Worm (Caenorhabditis elegans) whole organism, dauer: ENCODE measurements around the gene srd-31.

ENCODE experiments used
- unc-62 ChIP-seq: sonication (generic microtip); optimal IDR thresholded peaks from 2 replicates; lab custom pipeline; 2017; ENCODE audit warnings: missing biosample characterization, missing genetic modification reagents, missing genetic modification characterization

Gene srd-31

DNA sequence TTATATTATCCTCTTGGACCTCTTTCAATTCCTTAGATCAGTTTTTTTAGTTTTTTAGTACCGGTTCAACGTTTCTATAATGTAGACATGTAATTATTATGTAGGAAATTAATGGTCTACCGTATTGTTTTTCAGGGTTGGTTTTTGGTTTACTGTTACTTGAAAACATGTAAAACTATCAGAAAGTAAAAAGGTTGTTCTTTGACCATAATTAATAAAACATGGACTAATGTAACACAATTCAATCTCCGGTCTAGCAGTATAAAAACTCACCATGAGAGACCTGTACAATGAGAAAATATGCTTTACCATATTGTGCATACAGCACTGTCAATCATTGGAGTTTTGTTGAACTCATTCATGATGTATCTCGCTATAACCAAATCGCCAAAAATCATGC, 912 bp upstream of the srd-31 start, which contains the start of gene srd-29:
TSS of gene srd-29 (plus strand) at position 301 of the 400 bp plus-strand sequence.
- no peak for TF ChIP-seq unc-62 (GFP tag; lab: Kevin White, UChicago)

DNA sequence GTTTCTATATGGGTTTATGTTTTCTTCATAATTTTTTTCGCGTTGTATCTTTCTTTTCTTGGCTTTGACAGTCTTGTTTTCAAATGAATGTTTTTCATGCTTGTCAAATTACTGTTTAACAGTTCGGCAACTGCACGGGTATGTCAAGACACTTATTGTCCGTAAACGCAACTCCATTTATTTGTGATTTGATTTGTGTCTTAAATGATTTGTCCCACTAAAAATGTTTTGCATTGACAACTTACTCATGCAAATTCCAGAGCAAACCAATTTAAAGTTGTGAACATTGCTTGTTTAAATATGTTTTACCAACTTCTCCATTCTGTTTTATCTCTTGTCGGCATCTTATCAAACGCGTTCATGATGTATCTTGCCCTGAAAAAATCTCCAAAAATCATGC, 2.8 kb downstream of the srd-31 start, which contains the start of gene srd-25:
TSS of gene srd-25 (plus strand) at position 301 of the 400 bp plus-strand sequence.
- TF ChIP-seq unc-62 (GFP tag; lab: Kevin White, UChicago) = no peak

DNA sequence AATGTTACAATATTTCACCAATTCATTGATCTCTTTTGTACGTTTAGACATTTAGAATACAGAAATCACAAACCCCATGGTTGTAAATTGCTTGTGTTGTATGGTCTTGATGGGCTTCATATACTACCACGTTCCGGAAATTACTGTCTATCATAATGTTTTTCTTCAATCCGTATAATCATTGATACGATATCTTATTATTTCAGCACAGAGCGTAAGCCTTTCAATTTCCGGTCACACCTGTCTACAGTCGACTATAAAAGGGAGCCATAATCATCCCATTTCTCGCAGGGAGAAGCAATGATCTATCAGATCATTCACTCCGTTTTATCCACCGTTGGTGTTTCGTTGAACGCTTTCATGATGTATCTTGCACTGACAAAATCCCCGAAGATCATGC, 5.1 kb downstream of the srd-31 start, which contains the start of gene srd-30:
TSS of gene srd-30 (plus strand) at position 301 of the 400 bp plus-strand sequence.
- TF ChIP-seq unc-62 (GFP tag; lab: Kevin White, UChicago) = no peak

DNA sequence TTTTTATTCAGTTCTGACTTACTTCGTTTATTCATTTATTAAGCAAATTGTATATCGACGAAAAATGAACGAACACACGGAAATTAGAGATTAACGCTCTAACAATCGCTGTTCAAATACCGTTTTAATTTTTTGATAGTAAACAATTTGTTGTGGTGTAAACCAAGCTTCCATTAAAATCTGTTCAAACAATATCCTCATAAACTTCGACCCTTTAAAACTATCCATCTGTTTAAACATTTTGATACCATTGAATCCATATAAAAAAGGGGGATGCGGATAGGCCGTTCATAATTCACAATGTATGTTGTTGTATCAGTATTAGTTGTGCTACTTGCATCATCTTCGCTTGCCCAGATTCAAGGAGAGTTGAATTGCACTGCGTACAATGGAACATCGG, 8.0 kb downstream of the srd-31 start, which contains the start of gene F07C4.6:
TSS of gene F07C4.6 (plus strand) at position 301 of the 400 bp plus-strand sequence.
- TF ChIP-seq unc-62 (GFP tag; lab: Kevin White, UChicago) = no peak

DNA sequence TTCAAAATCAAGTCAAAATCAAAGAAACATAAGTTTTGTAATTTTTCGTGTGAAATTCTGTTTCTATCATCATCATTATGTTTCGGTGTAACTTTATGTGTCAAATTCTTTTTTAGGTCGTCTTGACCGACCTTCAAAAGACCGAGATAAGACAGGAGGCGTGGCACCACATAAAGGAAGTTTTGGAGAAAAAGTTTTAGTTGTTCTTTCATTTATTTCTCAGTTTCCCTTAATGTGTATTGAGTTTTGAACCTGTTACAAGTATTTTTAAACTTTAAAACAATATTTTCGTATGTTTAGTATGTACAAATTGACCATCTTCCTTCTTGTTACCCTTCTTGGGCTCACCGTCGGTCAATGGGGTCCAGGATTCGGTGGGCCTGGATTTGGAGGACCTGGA, 9.9 kb downstream of the srd-31 start, which contains the start of gene grsp-4:
TSS of gene grsp-4 (plus strand) at position 301 of the 400 bp plus-strand sequence.
- TF ChIP-seq unc-62 (GFP tag; lab: Kevin White, UChicago) = no peak

DNA sequence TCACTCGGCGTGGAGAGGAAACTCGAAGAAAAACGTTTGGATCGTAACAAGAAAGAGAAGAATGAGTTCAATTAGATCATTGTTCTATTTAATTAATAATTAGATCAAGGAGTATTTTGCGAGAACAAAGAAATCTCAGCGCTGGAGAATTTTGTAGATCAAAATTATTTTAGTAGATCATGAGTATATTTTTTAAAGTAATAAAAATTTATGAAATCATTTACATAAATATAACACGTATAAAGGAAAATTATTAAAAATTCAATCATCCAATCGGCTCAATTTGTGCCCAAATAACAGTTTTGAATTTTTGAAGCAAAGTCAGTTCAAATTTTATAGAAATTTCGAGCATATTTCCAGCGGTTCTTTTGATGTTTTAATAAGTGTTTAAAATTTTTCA, 10.4 kb downstream of the srd-31 start, which contains the start of gene C50E3.13:
TSS of gene C50E3.13 (minus strand) at position 101 of the 400 bp plus-strand sequence.
- TF ChIP-seq unc-62 (GFP tag; lab: Kevin White, UChicago) = no peak

DNA sequence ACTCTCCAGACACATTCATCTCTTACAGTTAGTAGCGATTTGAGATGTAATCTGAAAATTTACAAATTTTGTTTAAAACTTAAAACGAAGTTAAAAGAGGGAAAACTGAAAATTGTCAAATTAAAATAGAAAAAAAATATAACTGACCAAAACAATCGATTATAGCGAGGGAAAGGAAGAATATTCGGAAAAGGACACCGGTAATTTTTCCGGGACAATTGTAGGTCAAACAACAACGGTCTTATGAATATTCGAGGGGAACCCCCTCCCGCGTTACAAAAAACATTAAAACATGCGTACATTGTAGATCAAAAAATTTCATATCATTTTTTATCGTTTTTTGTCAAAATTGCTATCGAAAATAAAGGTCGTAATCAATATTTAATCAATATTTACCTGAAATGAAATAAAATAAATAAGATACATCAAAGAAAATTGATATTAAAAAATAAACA, 12.5 kb downstream of the srd-31 start, which contains the start of gene C50E3.12:
TSS of gene C50E3.12 (minus strand) at position 51 of the 455 bp plus-strand sequence.
- no peak for TF ChIP-seq unc-62 (GFP tag; lab: Kevin White, UChicago)

DNA sequence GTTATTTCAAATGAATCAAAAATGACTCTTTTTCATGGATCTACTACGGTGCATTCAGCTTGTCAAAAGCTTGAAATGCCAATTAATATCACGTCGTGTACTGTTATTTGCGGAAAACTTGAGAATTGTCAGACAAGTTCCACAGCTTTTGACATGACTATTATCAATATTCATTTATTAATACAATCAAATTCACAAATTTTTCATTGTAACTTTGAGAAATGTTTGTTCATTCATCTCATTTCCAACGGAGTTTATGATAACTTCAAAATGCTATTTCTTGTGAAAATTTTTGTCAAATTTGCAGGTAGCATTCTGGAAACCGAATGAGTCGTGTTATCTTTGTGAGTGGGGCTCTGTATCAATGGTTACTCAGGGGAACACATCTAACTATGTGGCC, 16.4 kb downstream of the srd-31 start, which contains the start of gene C50E3.15:
TSS of gene C50E3.15 (plus strand) at position 301 of the 400 bp plus-strand sequence.
- no peak for TF ChIP-seq unc-62 (GFP tag; lab: Kevin White, UChicago)

DNA sequence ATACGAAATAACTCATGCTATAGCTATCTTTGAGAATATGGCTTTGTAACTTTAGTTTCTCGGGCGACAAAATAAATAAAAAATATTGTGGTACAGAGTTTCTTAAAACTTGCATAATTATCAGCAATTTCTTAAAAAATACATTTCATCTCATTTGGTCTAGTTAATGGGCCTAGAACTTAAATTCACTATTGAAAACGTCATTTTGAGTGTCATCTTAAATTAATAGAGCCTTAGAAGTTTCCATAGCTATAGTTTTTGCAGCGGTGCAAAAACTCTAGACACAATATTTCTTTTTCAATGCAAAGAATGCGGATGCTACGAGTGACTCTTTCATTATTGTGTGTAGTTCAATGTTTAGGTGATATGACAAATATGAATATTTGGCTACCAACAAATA, 22.5 kb downstream of the srd-31 start, which contains the start of gene clec-215:
TSS of gene clec-215 (plus strand) at position 301 of the 400 bp plus-strand sequence.
- no peak for TF ChIP-seq unc-62 (GFP tag; lab: Kevin White, UChicago)

DNA sequence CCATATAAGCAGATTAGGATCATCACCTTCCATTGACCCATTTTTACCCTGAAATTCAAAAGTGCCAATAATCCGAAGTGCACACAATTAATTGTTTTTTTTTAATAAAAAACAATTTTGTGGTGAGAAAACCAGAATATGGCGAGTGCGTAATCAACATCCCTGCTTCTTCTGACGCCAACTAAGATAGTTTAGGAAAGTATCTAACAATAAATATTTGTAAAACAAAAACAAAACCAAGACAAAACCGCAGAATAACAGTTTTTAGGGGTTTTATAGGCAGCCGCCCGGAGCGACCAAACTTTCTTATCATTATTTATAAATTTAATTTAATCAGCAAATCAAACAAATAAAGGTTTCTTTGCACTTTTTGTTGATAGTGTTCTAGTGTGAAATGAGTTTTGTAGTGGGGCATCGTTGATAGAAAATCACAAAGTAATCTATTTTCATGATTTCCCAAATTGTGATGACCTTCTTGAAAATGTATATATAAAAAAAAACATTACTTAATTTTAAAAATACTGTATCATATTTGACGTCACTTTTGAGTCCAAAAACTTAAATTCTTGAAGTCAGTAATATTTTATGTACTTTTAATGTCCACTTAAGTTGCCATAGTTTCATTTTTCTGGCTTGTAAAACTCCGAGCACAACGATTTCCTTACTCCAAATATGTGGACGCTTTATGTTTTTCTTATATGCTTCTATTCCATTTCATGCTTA, 24.7 kb downstream of the srd-31 start, which contains the start of the genes folt-3 and clec-214:
TSS of gene folt-3 (minus strand) at position 51 of the 723 bp plus-strand sequence.
TSS of gene clec-214 (plus strand) at position 673 of the 723 bp plus-strand sequence.
- TF ChIP-seq unc-62 (GFP tag; lab: Kevin White, UChicago) = no peak

DNA sequence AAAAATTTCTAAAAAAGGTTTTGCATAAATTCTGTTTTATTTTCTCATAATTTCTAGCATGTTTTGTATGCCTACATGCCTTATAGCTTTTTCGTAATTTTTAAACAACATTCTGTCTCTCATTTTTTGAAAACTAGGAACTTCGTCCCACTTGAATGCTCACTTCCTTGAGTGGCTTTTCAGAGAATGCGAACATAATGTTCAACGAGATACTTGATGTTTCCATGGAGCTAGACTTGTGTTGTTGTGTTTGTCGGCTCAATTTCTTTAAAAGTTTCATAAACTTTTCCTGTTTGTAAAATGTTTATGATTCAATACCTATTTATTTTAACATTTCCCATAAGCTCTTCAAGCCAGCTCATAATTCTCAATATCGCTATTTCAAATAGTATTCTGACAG, 29.7 kb downstream of the srd-31 start, which contains the start of gene clec-213:
TSS of gene clec-213 (plus strand) at position 301 of the 400 bp plus-strand sequence.
- no peak for TF ChIP-seq unc-62 (GFP tag; lab: Kevin White, UChicago)

DNA sequence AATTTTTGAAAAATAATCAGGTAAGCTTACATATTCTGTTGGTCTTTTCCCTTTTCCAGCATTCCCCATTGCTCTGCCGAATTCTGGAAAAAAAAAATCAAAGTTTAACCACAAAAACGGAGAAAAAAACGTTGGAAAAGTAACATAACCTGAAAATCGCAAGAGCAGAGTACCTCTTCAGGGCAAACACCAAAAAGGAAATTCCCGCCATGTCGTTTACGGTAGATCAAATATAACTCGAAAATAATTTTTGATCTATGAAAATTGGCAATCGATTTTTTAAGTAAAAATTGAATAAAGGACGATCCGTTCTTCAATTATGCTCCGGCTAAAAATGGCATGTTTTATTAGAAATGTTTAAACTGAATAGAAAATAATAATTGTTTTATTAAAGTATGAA, 31.2 kb downstream of the srd-31 start, which contains the start of gene C50E3.11:
TSS of gene C50E3.11 (minus strand) at position 83 of the 400 bp plus-strand sequence.
- TF ChIP-seq unc-62 (GFP tag; lab: Kevin White, UChicago) = no peak

DNA sequence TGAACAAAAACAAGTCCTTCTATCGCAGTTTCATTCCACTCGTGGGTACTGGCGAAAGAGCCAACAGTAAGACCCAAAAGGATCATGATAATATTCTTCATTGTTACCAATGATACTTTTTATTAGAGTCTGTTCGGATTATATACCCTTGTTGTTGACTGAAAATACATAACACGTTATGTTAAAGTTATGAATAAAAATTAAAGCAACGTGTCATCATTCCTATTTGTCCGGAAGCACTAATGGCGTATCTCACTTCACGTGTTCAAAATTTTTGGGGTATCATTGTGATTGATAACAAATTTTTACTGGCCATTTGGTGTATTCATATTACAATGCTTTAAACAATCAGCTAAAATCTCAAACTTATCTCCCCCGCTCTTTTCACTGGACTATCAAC, 33.1 kb downstream of the srd-31 start, which contains the start of gene scl-26:
TSS of gene scl-26 (minus strand) at position 101 of the 400 bp plus-strand sequence.
- no peak for TF ChIP-seq unc-62 (GFP tag; lab: Kevin White, UChicago)

DNA sequence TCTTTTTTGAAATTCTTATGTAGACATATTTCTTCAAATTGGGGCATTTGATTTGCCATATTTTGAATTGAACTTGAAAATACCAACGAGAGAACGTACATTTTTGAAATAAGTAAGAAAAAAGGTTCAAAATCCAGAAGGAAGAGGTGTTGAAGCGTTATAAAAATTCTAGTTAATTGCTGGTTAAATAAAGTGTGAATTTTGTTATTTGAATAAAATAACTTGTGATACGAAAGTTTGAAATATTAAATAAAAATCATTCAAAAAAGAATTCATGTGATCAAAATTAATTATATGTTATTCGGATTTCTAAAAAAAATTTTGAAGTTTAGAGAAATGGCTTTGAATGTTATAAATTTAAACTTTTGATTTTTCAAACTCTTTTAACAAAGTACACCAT, 34.4 kb downstream of the srd-31 start, which contains the start of gene C50E3.9:
TSS of gene C50E3.9 (minus strand) at position 101 of the 400 bp plus-strand sequence.
- no peak for TF ChIP-seq unc-62 (GFP tag; lab: Kevin White, UChicago)

DNA sequence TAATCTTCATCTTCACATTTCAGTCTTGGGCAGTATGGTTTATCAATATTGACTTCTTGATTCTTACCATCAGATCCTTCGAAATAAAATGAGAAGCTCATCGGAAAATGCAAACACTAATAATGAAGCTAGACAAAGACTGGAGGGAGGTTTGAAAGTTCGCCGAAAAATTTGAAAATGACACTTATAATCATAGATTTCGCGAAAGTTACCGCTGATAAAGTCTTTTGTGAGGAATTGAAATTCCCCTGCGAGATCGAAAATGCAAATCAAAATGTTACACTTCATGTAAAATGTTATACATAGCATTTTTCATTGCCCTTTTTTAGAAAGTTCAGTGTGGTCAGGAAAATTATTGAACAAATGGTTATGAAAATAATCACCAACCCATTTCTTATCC, 36.3 kb downstream of the srd-31 start, which contains the start of gene C50E3.7:
TSS of gene C50E3.7 (minus strand) at position 101 of the 400 bp plus-strand sequence.
- TF ChIP-seq unc-62 (GFP tag; lab: Kevin White, UChicago) = no peak
